Worm (Caenorhabditis elegans): ENCODE measurements around the gene H09F14.1.

DNA sequence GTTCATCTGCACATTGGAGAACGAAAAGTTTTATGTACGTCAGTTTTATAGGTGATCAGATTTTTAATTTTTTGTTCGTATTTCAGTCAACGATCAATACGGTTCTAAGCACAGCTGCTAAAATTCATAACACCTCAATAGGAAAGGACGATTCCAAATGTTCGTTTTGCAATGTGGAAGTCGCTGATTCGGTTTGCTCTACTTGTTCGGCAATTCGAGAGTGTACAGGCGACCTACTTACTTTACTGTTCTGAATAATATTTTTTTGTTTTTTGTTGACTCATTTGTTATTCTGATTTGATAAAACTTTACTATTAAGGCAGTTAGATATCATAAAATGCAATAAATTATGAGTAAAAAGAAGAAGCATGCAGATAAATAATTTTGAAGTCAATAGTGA lies 43.9 kb upstream of the H09F14.1 start:
- TF ChIP-seq unc-55 (GFP tag; optimal IDR thresholded peaks at IDR 0.05) (no peak), ceh-18 (tag; optimal IDR thresholded peaks at IDR 0.05) (no peak), ahr-1 (tag; optimal IDR thresholded peaks at IDR 0.05) (no peak), pqm-1 (tag; optimal IDR thresholded peaks at IDR 0.05) (no peak), F13H6.1 (tag; optimal IDR thresholded peaks at IDR 0.05) (no peak)
